Fruit fly (Drosophila melanogaster): ENCODE results near the gene Alp10.
A peak's percentile ranks its signal among the peaks of the same experiment; 100 is the strongest.

dm6 chr3L:5604490-5604889 is 9.4 kb upstream of the Alp10 start, which contains the start of gene mthl2:
- no peak for TF ChIP-seq CG5204 (GFP tag; optimal IDR thresholded peaks at IDR 0.05)
- no peak for TF ChIP-seq bab1 (GFP tag; optimal IDR thresholded peaks at IDR 0.05)
- TF ChIP-seq cic (GFP tag; optimal IDR thresholded peaks at IDR 0.05): no peak
- TF ChIP-seq toe (GFP tag; optimal IDR thresholded peaks at IDR 0.05): no peak
- no peak for TF ChIP-seq CG7045 (GFP tag; optimal IDR thresholded peaks at IDR 0.05)
- no peak for TF ChIP-seq CG12768 (GFP tag; optimal IDR thresholded peaks at IDR 0.05)
- no peak for TF ChIP-seq Hr96 (GFP tag; optimal IDR thresholded peaks at IDR 0.05)
- TF ChIP-seq tj (GFP tag; optimal IDR thresholded peaks at IDR 0.05): no peak
- TF ChIP-seq CG7101 (tag; optimal IDR thresholded peaks at IDR 0.05): no peak
- TF ChIP-seq kay (GFP tag; ENCODE audit: borderline replicate concordance): peak; percentile 14
- TF ChIP-seq Clk (GFP tag; optimal IDR thresholded peaks at IDR 0.05): no peak
- TF ChIP-seq Crg-1 (GFP tag; optimal IDR thresholded peaks at IDR 0.05): no peak

Measured in whole organism, adult.